Worm (Caenorhabditis elegans): ENCODE results near the gene fbxa-150.
A peak's percentile ranks its signal among the peaks of the same experiment; 100 is the strongest.

fbxa-150 gene

ce11 chrV:20492385-20492784 is 30.0 kb upstream of the fbxa-150 start, which contains the start of gene srbc-79:
Gene srbc-79, minus strand, starts transcription at chrV:20492485.
- TF ChIP-seq flt-1 (GFP tag; IDR thresholded peaks at IDR 0.05) (no peak), ztf-23 (GFP tag; IDR thresholded peaks at IDR 0.05) (no peak), T22C8.4 (GFP tag; IDR thresholded peaks at IDR 0.05) (no peak), ztf-29 (GFP tag; IDR thresholded peaks at IDR 0.05) (no peak), klf-2 (GFP tag; conservative IDR thresholded peaks at IDR 0.05) (no peak), cog-1 (tag; optimal IDR thresholded peaks at IDR 0.05) (no peak), tab-1 (GFP tag; IDR thresholded peaks at IDR 0.05) (no peak), ref-1 (GFP tag; conservative IDR thresholded peaks at IDR 0.05) (no peak), med-1 (GFP tag; optimal IDR thresholded peaks at IDR 0.05; ENCODE audit: insufficient read depth) (no peak)

- TF ChIP-seq flt-1 (GFP tag; IDR thresholded peaks at IDR 0.05) = no peak
- 0 out of 2 replicates have a peak, but pooled peaks have one; percentile 42 for TF ChIP-seq ztf-23 (GFP tag; IDR thresholded peaks at IDR 0.05)
- TF ChIP-seq ztf-29 (GFP tag; IDR thresholded peaks at IDR 0.05) = no peak
- TF ChIP-seq cog-1 (tag; optimal IDR thresholded peaks at IDR 0.05) = no peak
- no peak for TF ChIP-seq med-1 (GFP tag; optimal IDR thresholded peaks at IDR 0.05; ENCODE audit: insufficient read depth)
- no peak for TF ChIP-seq klf-2 (GFP tag; conservative IDR thresholded peaks at IDR 0.05)
- TF ChIP-seq tab-1 (GFP tag; IDR thresholded peaks at IDR 0.05) = no peak
Measured at ce11 chrV:20493271-20494231, 28.8 kb upstream of the fbxa-150 start, which contains the start of gene B0250.5. Gene B0250.5, plus strand, starts transcription at chrV:20493924.

ce11 chrV:20497537-20497936 is 24.9 kb upstream of the fbxa-150 start:
- TF ChIP-seq ztf-23 (GFP tag; IDR thresholded peaks at IDR 0.05) (no peak), klf-2 (GFP tag; conservative IDR thresholded peaks at IDR 0.05) (no peak), ztf-29 (GFP tag; IDR thresholded peaks at IDR 0.05) (no peak), T22C8.4 (GFP tag; IDR thresholded peaks at IDR 0.05) (no peak), tab-1 (GFP tag; IDR thresholded peaks at IDR 0.05) (no peak), flt-1 (GFP tag; IDR thresholded peaks at IDR 0.05) (no peak), ref-1 (GFP tag; conservative IDR thresholded peaks at IDR 0.05) (no peak), med-1 (GFP tag; optimal IDR thresholded peaks at IDR 0.05; ENCODE audit: insufficient read depth) (no peak), cog-1 (tag; optimal IDR thresholded peaks at IDR 0.05) (no peak)

ce11 chrV:20498980-20499379 is 23.4 kb upstream of the fbxa-150 start, which contains the start of gene dct-16:
Gene dct-16, minus strand, starts transcription at chrV:20499057.
- TF ChIP-seq tab-1 (GFP tag; IDR thresholded peaks at IDR 0.05) = no peak
- no peak for TF ChIP-seq ztf-29 (GFP tag; IDR thresholded peaks at IDR 0.05)
- no peak for TF ChIP-seq ztf-23 (GFP tag; IDR thresholded peaks at IDR 0.05)
- no peak for TF ChIP-seq flt-1 (GFP tag; IDR thresholded peaks at IDR 0.05)
- TF ChIP-seq cog-1 (tag; optimal IDR thresholded peaks at IDR 0.05) = no peak
- no peak for TF ChIP-seq klf-2 (GFP tag; conservative IDR thresholded peaks at IDR 0.05)
- TF ChIP-seq med-1 (GFP tag; optimal IDR thresholded peaks at IDR 0.05; ENCODE audit: insufficient read depth) = no peak
- no peak for TF ChIP-seq T22C8.4 (GFP tag; IDR thresholded peaks at IDR 0.05)
- TF ChIP-seq ref-1 (GFP tag; conservative IDR thresholded peaks at IDR 0.05) = no peak

ce11 chrV:20499642-20500041 is 22.8 kb upstream of the fbxa-150 start:
- TF ChIP-seq klf-2 (GFP tag; conservative IDR thresholded peaks at IDR 0.05) = no peak
- TF ChIP-seq ref-1 (GFP tag; conservative IDR thresholded peaks at IDR 0.05) = no peak
- no peak for TF ChIP-seq tab-1 (GFP tag; IDR thresholded peaks at IDR 0.05)
- TF ChIP-seq flt-1 (GFP tag; IDR thresholded peaks at IDR 0.05) = no peak
- TF ChIP-seq ztf-29 (GFP tag; IDR thresholded peaks at IDR 0.05) = no peak
- no peak for TF ChIP-seq ztf-23 (GFP tag; IDR thresholded peaks at IDR 0.05)
- TF ChIP-seq cog-1 (tag; optimal IDR thresholded peaks at IDR 0.05) = no peak
- no peak for TF ChIP-seq T22C8.4 (GFP tag; IDR thresholded peaks at IDR 0.05)
- no peak for TF ChIP-seq med-1 (GFP tag; optimal IDR thresholded peaks at IDR 0.05; ENCODE audit: insufficient read depth)

- TF ChIP-seq flt-1 (GFP tag; IDR thresholded peaks at IDR 0.05) (no peak), tab-1 (GFP tag; IDR thresholded peaks at IDR 0.05) (no peak), ztf-29 (GFP tag; IDR thresholded peaks at IDR 0.05) (no peak), cog-1 (tag; optimal IDR thresholded peaks at IDR 0.05) (no peak), ztf-23 (GFP tag; IDR thresholded peaks at IDR 0.05) (no peak), ref-1 (GFP tag; conservative IDR thresholded peaks at IDR 0.05) (no peak), med-1 (GFP tag; optimal IDR thresholded peaks at IDR 0.05; ENCODE audit: insufficient read depth) (no peak), klf-2 (GFP tag; conservative IDR thresholded peaks at IDR 0.05) (no peak), T22C8.4 (GFP tag; IDR thresholded peaks at IDR 0.05) (no peak)
Measured at ce11 chrV:20500405-20500804, 22.0 kb upstream of the fbxa-150 start, which contains the start of gene dct-14. Gene dct-14, minus strand, starts transcription at chrV:20500505.

- TF ChIP-seq T22C8.4 (GFP tag; IDR thresholded peaks at IDR 0.05) (no peak), ref-1 (GFP tag; conservative IDR thresholded peaks at IDR 0.05) (no peak), flt-1 (GFP tag; IDR thresholded peaks at IDR 0.05) (no peak), ztf-29 (GFP tag; IDR thresholded peaks at IDR 0.05) (no peak), ztf-23 (GFP tag; IDR thresholded peaks at IDR 0.05) (no peak), cog-1 (tag; optimal IDR thresholded peaks at IDR 0.05) (no peak), tab-1 (GFP tag; IDR thresholded peaks at IDR 0.05) (no peak), med-1 (GFP tag; optimal IDR thresholded peaks at IDR 0.05; ENCODE audit: insufficient read depth) (no peak), klf-2 (GFP tag; conservative IDR thresholded peaks at IDR 0.05) (no peak)
Measured at ce11 chrV:20504997-20505396, 17.4 kb upstream of the fbxa-150 start, which contains the start of gene Y38H6C.4. Gene Y38H6C.4, minus strand, starts transcription at chrV:20505097.

ce11 chrV:20506542-20506941 is 15.9 kb upstream of the fbxa-150 start:
- TF ChIP-seq T22C8.4 (GFP tag; IDR thresholded peaks at IDR 0.05) = no peak
- no peak for TF ChIP-seq ref-1 (GFP tag; conservative IDR thresholded peaks at IDR 0.05)
- TF ChIP-seq med-1 (GFP tag; optimal IDR thresholded peaks at IDR 0.05; ENCODE audit: insufficient read depth) = no peak
- no peak for TF ChIP-seq ztf-29 (GFP tag; IDR thresholded peaks at IDR 0.05)
- no peak for TF ChIP-seq klf-2 (GFP tag; conservative IDR thresholded peaks at IDR 0.05)
- TF ChIP-seq ztf-23 (GFP tag; IDR thresholded peaks at IDR 0.05) = no peak

- TF ChIP-seq klf-2 (GFP tag; conservative IDR thresholded peaks at IDR 0.05) = no peak
- TF ChIP-seq med-1 (GFP tag; optimal IDR thresholded peaks at IDR 0.05; ENCODE audit: insufficient read depth) = no peak
- TF ChIP-seq flt-1 (GFP tag; IDR thresholded peaks at IDR 0.05) = no peak
- TF ChIP-seq ztf-23 (GFP tag; IDR thresholded peaks at IDR 0.05) = no peak
- TF ChIP-seq ztf-29 (GFP tag; IDR thresholded peaks at IDR 0.05) = no peak
- TF ChIP-seq T22C8.4 (GFP tag; IDR thresholded peaks at IDR 0.05) = no peak
- no peak for TF ChIP-seq cog-1 (tag; optimal IDR thresholded peaks at IDR 0.05)
- TF ChIP-seq ref-1 (GFP tag; conservative IDR thresholded peaks at IDR 0.05) = no peak
- TF ChIP-seq tab-1 (GFP tag; IDR thresholded peaks at IDR 0.05) = no peak
Measured at ce11 chrV:20509427-20509826, 13.0 kb upstream of the fbxa-150 start.
